Worm (Caenorhabditis elegans): ENCODE data around the gene M02B7.2.

- TF ChIP-seq lin-15B (tag; optimal IDR thresholded peaks at IDR 0.05) (no peak), snpc-4 (tag; optimal IDR thresholded peaks at IDR 0.05) (no peak), pha-4 (tag; optimal IDR thresholded peaks at IDR 0.05) (no peak), fkh-10 (GFP tag; optimal IDR thresholded peaks at IDR 0.05) (no peak), nhr-28 (tag; optimal IDR thresholded peaks at IDR 0.05) (no peak), ztf-4 (tag; optimal IDR thresholded peaks at IDR 0.05) (no peak), zag-1 (tag; optimal IDR thresholded peaks at IDR 0.05) (no peak), nhr-237 (tag; optimal IDR thresholded peaks at IDR 0.05) (no peak), ZK546.5 (tag; optimal IDR thresholded peaks at IDR 0.05) (no peak), hmg-11 (tag; optimal IDR thresholded peaks at IDR 0.05) (no peak), jun-1 (tag; optimal IDR thresholded peaks at IDR 0.05) (no peak), ceh-82 (tag; optimal IDR thresholded peaks at IDR 0.05) (no peak), aly-2 (tag; optimal IDR thresholded peaks at IDR 0.05) (no peak), mdl-1 (tag; optimal IDR thresholded peaks at IDR 0.05) (no peak)
Observed at ce11 chrIV:3767749-3768148, 35.6 kb upstream of the M02B7.2 start.

Data from whole organism, L3 larva.